Worm (Caenorhabditis elegans): ENCODE data around the gene M110.10.

- TF ChIP-seq pes-1 (GFP tag; IDR thresholded peaks at IDR 0.05): no peak
- TF ChIP-seq ceh-36 (tag; optimal IDR thresholded peaks at IDR 0.05): no peak
- no peak for TF ChIP-seq hmg-4 (GFP tag; optimal IDR thresholded peaks at IDR 0.05)
- TF ChIP-seq tbx-11 (GFP tag; IDR thresholded peaks at IDR 0.05): no peak
- TF ChIP-seq B0310.2 (tag; optimal IDR thresholded peaks at IDR 0.05): no peak
- TF ChIP-seq ama-1 (optimal IDR thresholded peaks at IDR 0.05): no peak
Observed at ce11 chrII:8198503-8198902, 15.8 kb downstream of the M110.10 start, which contains the start of gene qua-1.
